Fruit fly (Drosophila melanogaster) S2 (cell line): ENCODE results near the gene Tbc1d22.

Source experiments
- CG8478 ChIP-seq: fragments of >200 bp; optimal IDR thresholded peaks from 2 replicates; lab custom pipeline; 2018
- CTCF ChIP-seq, 2 experiments: fragments of >200 bp; optimal IDR thresholded peaks; 2 replicates each; lab custom pipeline; 2018

Gene Tbc1d22

DNA sequence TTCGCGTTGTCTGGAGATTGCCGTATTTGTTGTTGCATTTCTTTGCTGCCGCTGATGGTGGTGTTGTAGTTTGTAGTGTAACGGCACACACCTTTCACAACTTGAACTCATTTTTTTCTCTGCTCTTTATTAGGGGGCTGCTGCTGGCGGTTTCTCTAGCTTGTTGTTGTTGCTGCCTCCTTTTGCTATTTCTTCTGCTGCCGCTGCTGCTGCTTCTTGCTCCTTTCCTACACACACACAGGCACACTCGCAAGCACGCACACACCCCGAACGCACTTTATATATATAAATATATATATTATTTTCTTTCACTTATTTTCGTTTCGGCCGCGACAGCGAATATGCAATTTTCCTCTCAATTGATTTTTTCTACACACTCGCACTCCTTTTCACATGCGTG is 4.8 kb upstream of the Tbc1d22 start:
- TF ChIP-seq CG8478 (lab: Kevin White, UChicago) (no peak), CTCF (optimal IDR thresholded peaks at IDR 0.05; lab: Kevin White, UChicago) (no peak)

DNA sequence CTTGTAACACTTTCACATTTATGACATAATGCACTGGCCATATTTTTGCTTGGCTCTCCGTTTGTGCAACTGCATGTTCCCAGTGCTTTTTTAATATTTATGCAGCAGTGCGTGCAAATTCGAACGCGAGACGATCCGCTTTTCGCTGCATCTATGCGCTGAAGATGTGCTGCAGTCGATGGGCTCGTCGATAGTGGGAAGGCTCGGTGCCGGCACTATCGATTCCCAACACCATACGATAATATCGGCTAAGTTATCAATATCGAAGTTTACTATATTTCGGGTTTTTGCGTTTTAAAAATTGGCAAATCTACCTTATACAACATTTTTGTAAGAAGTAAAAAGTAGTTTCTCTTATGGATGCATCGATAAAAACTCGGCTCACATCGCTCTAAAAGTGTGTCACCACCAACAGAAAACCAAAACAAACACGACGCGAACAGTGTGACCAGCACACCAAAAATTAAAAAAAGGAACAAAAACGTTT is 4.3 kb upstream of the Tbc1d22 start, which contains the start of gene RhoGAP93B:
Gene RhoGAP93B, minus strand, starts transcription at position 197 of the 487 bp plus-strand sequence.
- TF ChIP-seq CG8478 (lab: Kevin White, UChicago) = no peak
- TF ChIP-seq CTCF (optimal IDR thresholded peaks at IDR 0.05; lab: Kevin White, UChicago) = peak; percentile 4 to 10

DNA sequence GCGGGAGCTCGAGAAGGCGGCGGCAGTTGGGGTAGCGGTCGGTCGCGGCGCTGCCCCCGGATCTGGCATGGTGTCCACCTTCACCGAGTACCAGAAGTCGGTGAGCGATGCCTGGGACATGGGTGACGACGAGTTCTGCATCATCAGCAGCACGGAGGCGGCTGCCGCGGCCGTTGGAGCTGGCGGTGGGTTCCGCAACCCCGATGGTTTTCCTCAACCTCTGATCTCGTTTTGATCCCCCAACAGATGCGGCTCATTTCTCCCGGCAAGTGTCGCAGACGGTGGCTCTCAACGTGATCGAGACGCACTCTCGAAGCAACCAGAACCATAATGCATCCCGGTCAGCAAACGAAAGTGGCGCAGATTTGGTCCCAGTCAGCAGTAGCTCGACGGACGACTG is 478 bp downstream of the Tbc1d22 start:
- TF ChIP-seq CTCF (optimal IDR thresholded peaks at IDR 0.05; lab: Kevin White, UChicago) (no peak), CG8478 (lab: Kevin White, UChicago) (no peak)

DNA sequence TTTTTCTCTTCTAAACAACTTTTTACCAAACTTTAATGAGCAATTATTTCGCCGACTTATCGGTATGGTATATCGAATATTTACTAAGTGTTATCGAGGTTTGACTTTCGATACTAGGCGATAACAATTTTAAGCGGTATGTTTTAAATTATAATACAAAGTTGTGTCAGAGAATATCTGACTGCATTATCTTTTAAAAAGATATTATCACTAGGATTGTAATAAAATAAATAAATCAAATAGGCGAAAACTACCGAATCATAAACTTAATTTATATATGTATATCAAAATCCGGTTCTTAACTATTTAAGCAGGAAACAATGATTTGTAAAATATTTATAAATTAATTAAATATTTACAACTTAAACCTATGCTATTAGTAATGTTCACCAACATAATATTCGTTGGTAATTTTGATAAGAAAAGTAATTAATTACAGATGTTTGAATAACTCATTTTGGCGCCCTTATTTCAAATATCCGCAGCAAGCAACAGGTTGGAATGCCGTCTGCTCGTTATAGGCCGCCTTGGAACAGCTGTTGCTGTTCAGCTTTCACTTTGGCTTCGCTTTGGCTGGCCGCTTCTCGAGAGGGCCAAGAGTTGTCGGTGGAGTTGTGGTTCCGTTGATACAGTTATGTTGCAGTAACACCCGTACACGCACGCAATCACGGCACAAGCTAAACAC is 6.0 kb downstream of the Tbc1d22 start, which contains the start of the genes Sec15 and rtet:
Gene Sec15, minus strand, starts transcription at position 66 of the 685 bp plus-strand sequence.
Gene rtet, plus strand, starts transcription at position 540 of the 685 bp plus-strand sequence.
- TF ChIP-seq CTCF (optimal IDR thresholded peaks at IDR 0.05; lab: Kevin White, UChicago) = no peak
- no peak for TF ChIP-seq CG8478 (lab: Kevin White, UChicago)

DNA sequence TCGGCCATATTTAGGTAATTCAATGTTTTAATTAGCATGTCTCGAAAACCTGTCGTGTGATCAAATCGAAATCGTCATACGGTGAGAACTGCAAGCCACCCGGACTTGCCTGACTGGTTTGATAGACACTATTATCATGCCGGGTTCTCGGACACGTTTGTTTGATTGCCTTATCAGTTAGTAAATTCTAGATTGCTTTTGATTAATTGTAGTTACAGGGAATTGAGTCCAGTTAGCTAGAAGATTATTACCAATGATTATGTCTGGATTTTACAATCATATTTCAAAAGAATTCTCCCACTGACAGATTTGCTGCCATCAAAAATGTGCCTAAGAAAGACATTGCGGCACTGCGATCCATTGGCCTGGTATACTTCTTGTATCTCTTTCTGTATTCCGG is 7.7 kb downstream of the Tbc1d22 start:
- TF ChIP-seq CG8478 (lab: Kevin White, UChicago) (no peak), CTCF (optimal IDR thresholded peaks at IDR 0.05; lab: Kevin White, UChicago) (no peak)

DNA sequence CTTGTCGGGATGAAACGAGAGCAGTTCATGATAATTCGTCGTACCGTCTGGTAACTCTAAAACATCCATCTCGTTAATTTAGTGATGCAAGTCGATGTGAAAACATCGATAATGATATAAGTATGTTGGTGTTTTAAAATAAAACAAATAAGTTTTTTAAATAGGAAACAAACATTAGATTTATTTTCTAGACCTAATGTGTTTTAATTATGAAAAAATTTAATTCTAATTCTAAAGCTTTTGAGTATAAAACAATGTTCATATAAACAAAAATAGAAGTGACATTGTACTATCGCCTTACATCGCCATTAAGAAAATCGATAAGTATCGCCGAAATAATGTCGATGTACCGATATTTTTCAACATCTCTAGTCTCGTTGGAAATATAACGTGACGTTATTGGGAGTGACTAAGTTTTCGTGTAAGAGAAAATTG is 9.1 kb downstream of the Tbc1d22 start, which contains the start of gene Rab11:
Gene Rab11, plus strand, starts transcription at position 363 of the 435 bp plus-strand sequence.
- TF ChIP-seq CTCF (optimal IDR thresholded peaks at IDR 0.05; lab: Kevin White, UChicago) = no peak
- TF ChIP-seq CG8478 (lab: Kevin White, UChicago) = no peak

DNA sequence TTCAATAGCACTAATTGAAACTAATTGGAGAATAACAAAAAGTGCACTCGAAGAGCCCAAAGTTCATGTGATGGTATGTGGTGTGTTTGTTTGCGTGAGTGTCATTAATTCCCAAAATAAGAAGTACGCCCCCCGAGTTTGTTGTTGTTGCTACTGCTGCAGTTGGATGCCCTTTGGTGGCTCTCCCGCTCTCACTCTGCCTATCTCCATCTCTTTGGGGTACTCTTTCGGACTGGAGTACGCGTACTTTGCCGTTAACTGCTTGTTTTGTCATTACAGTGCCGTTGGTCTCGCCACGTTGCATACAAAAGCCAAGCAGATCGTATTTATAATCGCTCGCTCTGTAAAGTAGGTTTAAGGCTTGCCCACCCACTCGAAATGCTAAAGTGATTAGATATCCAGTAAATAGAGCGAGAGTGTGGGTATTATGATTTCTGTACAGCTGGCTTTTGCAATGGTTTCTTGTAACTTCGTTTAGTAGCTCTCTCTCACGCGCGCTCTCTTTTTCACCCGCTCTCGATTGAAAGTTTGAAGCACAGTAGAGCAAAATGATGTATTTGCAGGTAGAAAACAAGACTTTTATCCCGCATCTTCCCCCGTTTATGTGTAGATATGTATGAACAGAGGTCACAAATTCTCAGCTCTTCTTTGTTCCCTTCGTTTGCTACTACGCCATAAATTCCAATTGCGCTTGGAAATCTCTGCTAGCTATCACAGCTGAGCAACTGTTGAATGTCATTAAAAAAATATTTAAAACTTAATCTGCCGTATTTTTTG is 10.2 kb downstream of the Tbc1d22 start:
- TF ChIP-seq CG8478 (lab: Kevin White, UChicago) (no peak), CTCF (optimal IDR thresholded peaks at IDR 0.05; lab: Kevin White, UChicago) (no peak)

DNA sequence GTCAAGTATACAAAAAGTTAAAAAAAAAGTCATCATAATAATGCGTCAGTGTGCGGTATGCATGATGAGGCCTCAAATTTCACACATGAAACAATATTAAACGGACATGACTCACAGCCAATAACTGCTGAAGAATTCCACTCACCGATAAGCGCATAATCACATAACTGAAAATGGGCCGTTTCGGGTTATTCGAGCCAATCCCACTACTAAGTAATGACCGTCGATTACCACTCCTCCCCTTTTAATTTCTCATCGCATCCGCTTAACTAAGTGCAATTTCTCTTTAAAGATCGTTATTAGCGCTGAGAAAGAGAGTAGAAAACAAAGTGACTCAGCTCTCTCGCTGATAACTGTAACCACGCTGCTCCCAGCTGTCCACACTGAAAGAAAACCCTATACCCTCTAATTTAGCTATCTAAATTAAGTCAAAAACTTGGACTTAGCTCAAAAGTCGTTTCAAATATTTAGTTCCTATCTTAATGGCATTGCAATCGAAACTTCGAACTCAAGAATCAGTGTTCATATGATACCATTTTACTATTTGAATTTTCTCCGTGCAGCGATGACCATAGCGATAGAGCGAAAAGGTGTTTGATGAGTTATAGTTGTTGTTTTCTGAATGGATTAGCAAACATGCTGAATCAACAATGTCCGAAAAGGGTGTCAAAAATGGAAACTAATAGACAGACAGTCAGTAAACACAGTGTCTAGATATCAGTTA is 10.9 kb downstream of the Tbc1d22 start:
- no peak for TF ChIP-seq CTCF (optimal IDR thresholded peaks at IDR 0.05; lab: Kevin White, UChicago)
- TF ChIP-seq CG8478 (lab: Kevin White, UChicago) = no peak

DNA sequence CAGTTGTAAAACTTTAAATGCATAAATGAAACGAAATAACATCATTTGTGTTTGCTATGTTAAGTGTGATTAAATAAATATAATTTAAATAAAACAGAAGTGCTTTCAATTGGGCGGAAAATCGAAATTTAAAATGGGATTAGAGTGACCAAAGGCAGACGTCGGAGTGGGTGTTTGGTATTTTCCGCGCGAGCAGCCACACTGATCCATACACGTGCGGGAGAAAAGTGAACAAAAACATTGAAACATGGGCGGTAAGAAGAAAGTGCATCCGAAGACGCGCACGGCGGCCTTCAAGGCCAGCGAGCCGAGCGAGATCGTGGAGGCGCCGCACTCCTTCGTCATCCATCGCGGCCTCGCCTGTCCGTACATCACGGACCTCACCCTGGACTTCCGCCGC is 14.1 kb downstream of the Tbc1d22 start, which contains the start of gene ppan:
Gene ppan, plus strand, starts transcription at position 198 of the 400 bp plus-strand sequence.
- no peak for TF ChIP-seq CG8478 (lab: Kevin White, UChicago)
- no peak for TF ChIP-seq CTCF (optimal IDR thresholded peaks at IDR 0.05; lab: Kevin White, UChicago)

DNA sequence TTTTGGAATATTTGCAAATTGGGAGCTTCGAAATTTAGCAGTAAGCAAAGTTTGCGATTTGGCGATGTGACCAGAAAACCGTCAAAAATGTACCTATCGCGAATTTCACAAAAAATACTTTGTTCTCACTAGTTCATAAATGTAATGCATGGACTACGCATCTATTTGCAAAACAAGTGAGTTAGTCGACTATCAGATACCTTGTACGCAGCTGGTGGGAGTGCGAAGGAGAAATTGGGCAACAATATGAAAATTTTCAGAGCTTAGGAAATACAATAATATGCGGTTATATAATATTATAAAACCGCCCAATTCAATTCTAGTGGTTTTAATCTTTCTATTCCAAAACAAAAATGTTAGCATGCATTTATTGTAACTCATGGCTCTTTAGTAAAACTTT is 16.8 kb downstream of the Tbc1d22 start, which contains the start of gene Bdbt:
Gene Bdbt, minus strand, starts transcription at position 73 of the 400 bp plus-strand sequence.
- TF ChIP-seq CTCF (optimal IDR thresholded peaks at IDR 0.05; lab: Kevin White, UChicago) = no peak
- no peak for TF ChIP-seq CG8478 (lab: Kevin White, UChicago)

DNA sequence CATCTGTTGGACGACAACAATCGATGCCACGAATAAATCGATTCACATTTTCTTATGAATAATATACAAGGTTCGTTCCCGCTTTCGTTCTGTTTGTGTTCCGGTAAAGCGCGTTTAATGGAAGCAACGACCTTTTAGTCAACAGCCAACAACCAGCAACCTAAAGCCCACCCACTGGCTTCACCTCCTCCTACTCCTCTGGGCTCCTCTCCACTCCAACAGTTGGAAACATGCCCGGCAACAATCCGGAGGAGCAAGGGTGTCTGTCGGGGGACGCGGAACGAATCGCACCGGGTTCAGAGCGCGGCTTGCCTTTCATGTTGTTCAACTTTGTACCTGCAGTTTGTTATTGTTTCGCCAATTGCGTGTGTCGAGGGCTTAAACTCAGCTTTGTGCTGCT is 22.2 kb downstream of the Tbc1d22 start:
- TF ChIP-seq CG8478 (lab: Kevin White, UChicago) = no peak
- TF ChIP-seq CTCF (optimal IDR thresholded peaks at IDR 0.05; lab: Kevin White, UChicago) = no peak

DNA sequence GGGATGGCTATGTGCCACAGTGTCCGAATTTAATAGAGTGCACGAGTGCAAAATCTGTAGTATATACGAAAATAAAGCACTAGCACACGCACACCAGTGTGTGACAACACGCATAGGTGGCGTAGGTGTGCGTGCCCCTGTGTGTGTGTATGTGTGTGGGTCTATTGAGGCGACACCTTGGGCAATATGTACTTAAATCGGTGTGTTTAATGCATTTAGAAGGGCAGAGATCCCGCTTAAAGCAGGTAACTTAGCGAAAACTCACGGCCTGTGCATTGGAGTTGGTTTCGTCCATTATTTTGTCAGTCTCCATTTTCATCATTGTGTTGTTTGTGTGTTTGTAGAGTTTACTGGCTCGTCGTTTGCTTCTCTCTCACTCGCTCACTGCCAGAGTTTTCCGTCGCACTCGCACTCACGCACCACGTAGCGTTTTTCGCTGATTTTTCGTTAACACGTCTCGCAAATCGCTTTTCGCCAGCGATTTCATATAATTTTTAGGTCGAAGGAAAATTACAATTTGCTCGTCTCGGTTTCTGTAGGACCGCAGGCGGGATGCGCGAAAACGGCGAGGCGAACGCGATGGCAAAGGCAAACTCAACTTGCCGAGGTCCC is 24.8 kb downstream of the Tbc1d22 start:
- no peak for TF ChIP-seq CG8478 (lab: Kevin White, UChicago)
- peak in 1 of 2 experiments; percentile 37 for TF ChIP-seq CTCF (optimal IDR thresholded peaks at IDR 0.05; lab: Kevin White, UChicago)

DNA sequence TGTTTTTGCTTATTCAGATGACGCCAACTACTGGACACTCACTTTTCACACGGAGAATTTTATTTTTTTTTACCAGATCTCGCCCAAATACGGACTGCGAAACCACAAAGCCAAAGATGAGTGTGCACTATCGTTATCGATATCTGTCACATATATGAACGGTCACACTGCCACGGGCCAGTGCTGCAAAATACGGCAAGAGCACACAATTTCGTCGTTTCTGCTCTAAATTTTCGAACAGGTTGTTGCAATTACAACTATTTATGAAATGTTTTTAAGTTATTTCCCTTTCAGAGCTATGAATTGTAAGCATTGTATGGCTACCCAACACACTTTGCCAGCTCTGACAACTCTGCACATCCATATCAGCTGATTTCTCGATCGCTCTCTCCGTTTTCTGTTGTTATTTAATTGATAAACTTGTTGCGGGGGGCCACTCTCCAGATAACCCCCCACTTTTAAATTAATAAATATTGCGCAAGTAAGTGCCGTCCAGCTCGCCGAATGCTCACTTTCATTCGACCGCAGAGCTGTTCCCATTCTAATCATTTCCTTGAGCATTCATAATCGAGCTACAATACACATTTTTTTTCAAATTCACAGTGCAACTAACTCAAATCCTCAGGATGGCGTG is 25.5 kb downstream of the Tbc1d22 start, which contains the start of the genes slmb and CG5793:
Gene slmb, minus strand, starts transcription at position 134 of the 634 bp plus-strand sequence.
Gene CG5793, plus strand, starts transcription at position 222 of the 634 bp plus-strand sequence.
- TF ChIP-seq CTCF (optimal IDR thresholded peaks at IDR 0.05; lab: Kevin White, UChicago) (peak in 1 of 2 experiments; percentile 7), CG8478 (lab: Kevin White, UChicago) (no peak)
